Fruit fly (Drosophila melanogaster): Measurements from ENCODE around the gene Dmtn.

DNA sequence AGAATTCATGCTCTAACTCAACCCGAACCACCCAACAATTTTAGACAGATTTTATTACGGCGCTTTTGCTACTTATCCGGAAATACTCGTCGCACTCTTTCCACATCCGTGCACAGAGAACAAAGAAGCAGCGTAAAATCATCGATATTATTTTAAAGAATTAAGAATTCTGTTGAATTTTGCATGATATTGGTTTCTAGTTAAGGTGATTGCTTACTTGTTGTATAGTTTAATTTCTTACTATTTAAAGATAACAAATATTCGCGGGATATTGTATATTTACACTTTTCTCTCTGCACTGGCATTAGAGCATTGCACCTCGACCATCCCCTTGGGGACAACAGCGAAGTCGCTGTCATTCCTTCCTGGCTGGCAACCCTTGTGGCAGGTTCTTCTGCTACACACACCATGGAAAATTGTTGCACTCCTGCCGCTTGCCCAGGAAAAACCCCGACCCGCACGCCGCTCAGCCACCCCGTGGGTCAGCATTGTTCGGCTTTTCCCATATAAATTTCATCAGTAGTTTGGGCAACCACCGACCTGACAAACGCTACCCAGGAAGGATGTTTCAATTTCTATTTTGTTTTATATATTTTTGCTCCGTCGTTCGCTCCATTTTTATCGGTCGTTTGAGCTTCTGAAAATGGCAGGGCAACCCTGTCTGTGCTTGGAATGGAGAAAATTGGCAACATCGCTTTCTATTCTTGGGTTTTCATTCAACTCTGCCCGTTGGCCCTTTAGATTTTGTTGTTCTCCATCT is 22.1 kb upstream of the Dmtn start:
- TF ChIP-seq psq (GFP tag; optimal IDR thresholded peaks at IDR 0.05), result peak; percentile 27
- TF ChIP-seq fru (GFP tag; optimal IDR thresholded peaks at IDR 0.05), result peak; percentile 66
- TF ChIP-seq ey (GFP tag; optimal IDR thresholded peaks at IDR 0.05), result peak; percentile 43

Data from whole organism, wandering third instar larva.